Fruit fly (Drosophila melanogaster): ENCODE results near the gene Pdhb.

dm6 chr3R:29072834-29073233 is 40.0 kb upstream of the Pdhb start:
- TF ChIP-seq Dll (optimal IDR thresholded peaks at IDR 0.05) (no peak), psq (optimal IDR thresholded peaks at IDR 0.05) (no peak), CG8478 (optimal IDR thresholded peaks at IDR 0.05) (no peak), usp (GFP tag; optimal IDR thresholded peaks at IDR 0.05) (no peak)
